Worm (Caenorhabditis elegans) whole organism, L2 larva: ENCODE results near the gene F19F10.1.

Experiments used
- C34F6.9 ChIP-seq: fragments of 150-350 bp; optimal IDR thresholded peaks from 2 replicates; lab custom pipeline; 2014; ENCODE audit warnings: missing biosample characterization, missing genetic modification characterization
- R02D3.7 ChIP-seq: fragments of 150-350 bp; optimal IDR thresholded peaks from 2 replicates; lab custom pipeline; 2014; ENCODE audit warnings: missing biosample characterization, missing genetic modification characterization
- ZK546.5 ChIP-seq: sonication (generic microtip); optimal IDR thresholded peaks from 2 replicates; lab custom pipeline; 2017; ENCODE audit warnings: missing biosample characterization, missing genetic modification characterization
- ama-1 ChIP-seq: fragments of 150-350 bp; optimal IDR thresholded peaks from 2 replicates; lab custom pipeline; 2018; ENCODE audit warnings: inconsistent platforms
- elt-1 ChIP-seq: fragments of 150-350 bp; optimal IDR thresholded peaks from 2 replicates; lab custom pipeline; 2014; ENCODE audit warnings: missing biosample characterization, missing genetic modification characterization
- gmeb-1 ChIP-seq: fragments of 150-350 bp; optimal IDR thresholded peaks from 2 replicates; lab custom pipeline; 2014; ENCODE audit warnings: missing biosample characterization, missing genetic modification characterization
- lin-13 ChIP-seq: fragments of 150-350 bp; optimal IDR thresholded peaks from 2 replicates; lab custom pipeline; 2014; ENCODE audit warnings: missing biosample characterization, missing genetic modification reagents, missing genetic modification characterization
- nhr-77 ChIP-seq: fragments of 150-350 bp; optimal IDR thresholded peaks from 2 replicates; lab custom pipeline; 2014; ENCODE audit warnings: missing biosample characterization, missing genetic modification characterization
- ztf-4 ChIP-seq: fragments of 150-350 bp; optimal IDR thresholded peaks from 2 replicates; lab custom pipeline; 2014; ENCODE audit warnings: missing biosample characterization, missing genetic modification characterization

DNA sequence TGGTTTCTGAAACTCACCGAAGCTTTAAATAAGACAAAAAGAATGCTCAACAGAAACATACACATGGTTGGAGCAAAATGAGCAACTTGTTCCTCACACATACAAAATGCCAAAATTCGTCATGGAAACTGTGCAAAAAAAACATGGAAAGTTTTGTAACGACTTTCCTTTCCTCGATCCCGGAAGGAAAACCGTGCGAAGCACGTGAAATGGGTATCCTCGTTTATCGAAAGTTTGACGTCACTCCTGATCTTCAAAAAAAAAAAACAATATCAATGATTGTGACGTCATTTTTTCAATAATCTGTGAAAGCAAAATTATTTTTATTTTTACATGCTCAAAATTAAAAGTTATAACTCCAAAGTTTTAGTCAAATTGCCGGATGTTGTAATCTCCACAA lies 7.2 kb downstream of the F19F10.1 start, which contains the start of gene clec-212:
- no peak for TF ChIP-seq nhr-77
- no peak for TF ChIP-seq ama-1 (lab: Kevin White, UChicago)
- TF ChIP-seq elt-1 (tag; lab: Kevin White, UChicago), result no peak
- TF ChIP-seq lin-13, result no peak
- no peak for TF ChIP-seq R02D3.7 (tag; lab: Kevin White, UChicago)
- no peak for TF ChIP-seq ZK546.5 (tag; lab: Kevin White, UChicago)
- TF ChIP-seq gmeb-1 (tag; lab: Kevin White, UChicago), result no peak
- TF ChIP-seq ztf-4 (tag; lab: Kevin White, UChicago), result no peak
- TF ChIP-seq C34F6.9 (tag; lab: Kevin White, UChicago), result no peak
